In the genomic region with DNA sequence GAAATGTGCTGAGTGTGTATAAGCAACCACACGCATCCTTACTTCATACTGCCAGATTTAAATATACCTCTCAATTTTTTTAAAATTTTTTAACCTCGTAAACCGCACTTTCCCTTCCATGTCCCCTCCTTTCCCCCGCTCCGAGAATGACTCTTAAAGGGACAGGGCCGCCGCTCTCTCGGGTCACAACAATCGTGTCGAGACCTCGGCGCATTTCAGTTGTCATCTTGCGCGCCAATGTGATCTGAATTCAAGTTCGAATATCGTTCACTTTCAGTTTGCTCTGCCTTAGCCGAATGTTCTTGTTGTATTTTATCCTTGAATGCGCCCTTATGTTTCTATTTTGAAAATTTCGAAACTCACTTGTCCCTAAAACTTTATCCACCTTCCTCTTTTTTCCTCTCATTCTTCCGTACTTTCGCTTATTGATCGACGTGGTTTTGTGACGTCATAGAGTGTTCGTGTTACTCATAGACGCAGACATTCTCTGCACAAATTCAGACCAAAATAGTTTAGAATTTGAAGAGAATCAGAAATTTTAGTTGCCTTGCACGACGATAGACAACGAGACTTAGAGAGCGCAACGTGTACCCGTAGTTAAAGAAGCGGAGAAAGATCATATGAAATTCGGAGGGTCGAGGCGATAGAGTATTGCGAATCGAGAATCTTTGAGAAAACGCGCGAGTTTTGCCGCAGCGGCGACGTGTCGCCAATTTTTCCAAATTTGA, we compare ENCODE assay signal across 4 worm cellular contexts.
TF ChIP-seq lines count a peak whose summit lies in the region.

No protein-coding gene starts in this region.

TF ChIP-seq in whole organism, L2 larva, 48 proteins besides CTCF, POLR2A, EP300 and RAD21 (continues in another document):
- peak; percentile 63 for TF ChIP-seq fos-1 (tag; optimal IDR thresholded peaks at IDR 0.05; lab: Kevin White, UChicago)
- peak; percentile 81 for TF ChIP-seq blmp-1 (tag; optimal IDR thresholded peaks at IDR 0.05; lab: Kevin White, UChicago; ENCODE audit: insufficient read depth)
- TF ChIP-seq nhr-10 (tag; optimal IDR thresholded peaks at IDR 0.05; lab: Kevin White, UChicago): no peak
- no peak for TF ChIP-seq skn-1 (tag; optimal IDR thresholded peaks at IDR 0.05; lab: Kevin White, UChicago)
- TF ChIP-seq ama-1 (optimal IDR thresholded peaks at IDR 0.05; lab: Kevin White, UChicago): peak; percentile 83
- no peak for TF ChIP-seq elt-1 (tag; optimal IDR thresholded peaks at IDR 0.05; lab: Kevin White, UChicago)
- no peak for TF ChIP-seq ceh-16 (tag; optimal IDR thresholded peaks at IDR 0.05; lab: Kevin White, UChicago)
- TF ChIP-seq sem-4 (tag; optimal IDR thresholded peaks at IDR 0.05; lab: Kevin White, UChicago): peak; percentile 78
- peak; percentile 65 for TF ChIP-seq gmeb-1 (tag; optimal IDR thresholded peaks at IDR 0.05; lab: Kevin White, UChicago)
- TF ChIP-seq lsy-2 (tag; optimal IDR thresholded peaks at IDR 0.05; lab: Kevin White, UChicago): peak; percentile 47 to 84
- TF ChIP-seq C34F6.9 (tag; optimal IDR thresholded peaks at IDR 0.05; lab: Kevin White, UChicago): peak; percentile 88
- TF ChIP-seq mdl-1 (tag; optimal IDR thresholded peaks at IDR 0.05; lab: Kevin White, UChicago): peak in 1 of 2 experiments; percentile 10
- peak; percentile 21 for TF ChIP-seq zag-1 (tag; optimal IDR thresholded peaks at IDR 0.05; lab: Kevin White, UChicago)
- TF ChIP-seq sma-9 (GFP tag; optimal IDR thresholded peaks at IDR 0.05; lab: Kevin White, UChicago): peak; percentile 83
- no peak for TF ChIP-seq sma-9 (tag; optimal IDR thresholded peaks at IDR 0.05; lab: Kevin White, UChicago)
- no peak for TF ChIP-seq unc-62 (GFP tag; optimal IDR thresholded peaks at IDR 0.05; lab: Kevin White, UChicago)
- TF ChIP-seq nhr-237 (tag; optimal IDR thresholded peaks at IDR 0.05; lab: Kevin White, UChicago): no peak
- TF ChIP-seq lin-11 (tag; optimal IDR thresholded peaks at IDR 0.05; lab: Kevin White, UChicago): no peak
- no peak for TF ChIP-seq Y55F3AM.14 (GFP tag; optimal IDR thresholded peaks at IDR 0.05; lab: Kevin White, UChicago)
- TF ChIP-seq F13H6.1 (tag; optimal IDR thresholded peaks at IDR 0.05; lab: Kevin White, UChicago): peak; percentile 81
- peak; percentile 2 for TF ChIP-seq mab-5 (tag; optimal IDR thresholded peaks at IDR 0.05; lab: Kevin White, UChicago)

TF ChIP-seq in whole organism, L4 larva, 104 proteins besides CTCF, POLR2A, EP300 and RAD21 (continues in another document):
- no peak for TF ChIP-seq F10B5.3 (tag; optimal IDR thresholded peaks at IDR 0.05; lab: Kevin White, UChicago)
- peak; percentile 43 for TF ChIP-seq jun-1 (tag; optimal IDR thresholded peaks at IDR 0.05; lab: Kevin White, UChicago)
- peak; percentile 13 for TF ChIP-seq ama-1 (optimal IDR thresholded peaks at IDR 0.05; lab: Kevin White, UChicago)
- TF ChIP-seq ceh-32 (tag; optimal IDR thresholded peaks at IDR 0.05; lab: Kevin White, UChicago; ENCODE audit: poor library complexity): no peak
- TF ChIP-seq dve-1 (tag; optimal IDR thresholded peaks at IDR 0.05; lab: Kevin White, UChicago; ENCODE audit: insufficient read depth): peak; percentile 80
- peak; percentile 46; the same call in 1 of the 2 replicates for TF ChIP-seq dmd-6 (GFP tag; IDR thresholded peaks at IDR 0.05; lab: Robert Waterston, UW)
- no peak for TF ChIP-seq ces-1 (GFP tag; optimal IDR thresholded peaks at IDR 0.05; lab: Kevin White, UChicago)
- TF ChIP-seq spr-3 (GFP tag; optimal IDR thresholded peaks at IDR 0.05; lab: Kevin White, UChicago): no peak
- TF ChIP-seq dmd-8 (GFP tag; IDR thresholded peaks at IDR 0.05; lab: Robert Waterston, UW): no peak
- TF ChIP-seq gei-8 (GFP tag; optimal IDR thresholded peaks at IDR 0.05; lab: Kevin White, UChicago): no peak
- no peak for TF ChIP-seq ztf-11 (tag; optimal IDR thresholded peaks at IDR 0.05; lab: Kevin White, UChicago)
- TF ChIP-seq rbr-2 (tag; optimal IDR thresholded peaks at IDR 0.05; lab: Kevin White, UChicago): peak; percentile 62
- no peak for TF ChIP-seq zip-11 (GFP tag; IDR thresholded peaks at IDR 0.05; lab: Robert Waterston, UW)
- peak in 1 of 2 experiments; percentile 97 for TF ChIP-seq unc-62 (GFP tag; optimal IDR thresholded peaks at IDR 0.05 in 1 of 2; lab: Kevin White, UChicago)
- TF ChIP-seq unc-62 (tag; optimal IDR thresholded peaks at IDR 0.05; lab: Kevin White, UChicago): no peak
- TF ChIP-seq hlh-30 (tag; optimal IDR thresholded peaks at IDR 0.05; lab: Kevin White, UChicago; ENCODE audit: insufficient read depth): peak; percentile 78
- TF ChIP-seq Y48G9A.11 (GFP tag; IDR thresholded peaks at IDR 0.05; lab: Robert Waterston, UW): peak; percentile 77
- no peak for TF ChIP-seq madf-9 (GFP tag; conservative IDR thresholded peaks at IDR 0.05; lab: Robert Waterston, UW)
- no peak for TF ChIP-seq zfp-2 (tag; optimal IDR thresholded peaks at IDR 0.05; lab: Kevin White, UChicago)
- no peak for TF ChIP-seq nhr-25 (tag; optimal IDR thresholded peaks at IDR 0.05; lab: Kevin White, UChicago; ENCODE audit: borderline replicate concordance, insufficient read depth)
- TF ChIP-seq ztf-7 (tag; optimal IDR thresholded peaks at IDR 0.05; lab: Kevin White, UChicago): peak; percentile 18

TF ChIP-seq in whole organism, late embryonic, 69 proteins besides CTCF, POLR2A, EP300 and RAD21:
- TF ChIP-seq ceh-31 (tag; optimal IDR thresholded peaks at IDR 0.05; lab: Kevin White, UChicago): peak; percentile 22
- TF ChIP-seq ref-2 (tag; optimal IDR thresholded peaks at IDR 0.05; lab: Kevin White, UChicago): peak; percentile 6
- peak; percentile 99 for TF ChIP-seq madf-2 (tag; optimal IDR thresholded peaks at IDR 0.05; lab: Kevin White, UChicago)
- peak; percentile 49 for TF ChIP-seq nfya-1 (tag; optimal IDR thresholded peaks at IDR 0.05; lab: Kevin White, UChicago)
- TF ChIP-seq pros-1 (tag; optimal IDR thresholded peaks at IDR 0.05; lab: Kevin White, UChicago): no peak
- peak; percentile 37 for TF ChIP-seq ceh-18 (tag; optimal IDR thresholded peaks at IDR 0.05; lab: Kevin White, UChicago)
- TF ChIP-seq unc-55 (GFP tag; optimal IDR thresholded peaks at IDR 0.05; lab: Kevin White, UChicago): peak; percentile 24
- TF ChIP-seq ceh-48 (tag; optimal IDR thresholded peaks at IDR 0.05; lab: Kevin White, UChicago): peak; percentile 16
- no peak for TF ChIP-seq ceh-6 (GFP tag; optimal IDR thresholded peaks at IDR 0.05; lab: Kevin White, UChicago)
- TF ChIP-seq odd-2 (tag; optimal IDR thresholded peaks at IDR 0.05; lab: Kevin White, UChicago): no peak
- peak; percentile 21 for TF ChIP-seq dve-1 (tag; optimal IDR thresholded peaks at IDR 0.05; lab: Kevin White, UChicago)
TF ChIP-seq in whole organism, late embryonic: peak in this region for 8.

TF ChIP-seq in whole organism, mixed stage, embryonic, 35 proteins besides CTCF, POLR2A, EP300 and RAD21:
- TF ChIP-seq elt-1 (tag; optimal IDR thresholded peaks at IDR 0.05; lab: Kevin White, UChicago; ENCODE audit: borderline replicate concordance, insufficient read depth) (no peak), elt-3 (tag; optimal IDR thresholded peaks at IDR 0.05; lab: Kevin White, UChicago) (no peak), bed-3 (GFP tag; optimal IDR thresholded peaks at IDR 0.05; lab: Kevin White, UChicago) (no peak), lin-32 (GFP tag; optimal IDR thresholded peaks at IDR 0.05; lab: Kevin White, UChicago) (no peak), hlh-1 (tag; optimal IDR thresholded peaks at IDR 0.05; lab: Kevin White, UChicago) (no peak), M03D4.4 (tag; optimal IDR thresholded peaks at IDR 0.05; lab: Kevin White, UChicago) (no peak), cnd-1 (tag; optimal IDR thresholded peaks at IDR 0.05; lab: Kevin White, UChicago) (no peak), ztf-11 (tag; optimal IDR thresholded peaks at IDR 0.05; lab: Kevin White, UChicago) (no peak), ceh-83 (GFP tag; optimal IDR thresholded peaks at IDR 0.05; lab: Kevin White, UChicago) (no peak), pha-4 (tag; optimal IDR thresholded peaks at IDR 0.05; lab: Kevin White, UChicago) (peak; percentile 25), blmp-1 (tag; optimal IDR thresholded peaks at IDR 0.05; lab: Kevin White, UChicago) (peak; percentile 71), unc-62 (GFP tag; optimal IDR thresholded peaks at IDR 0.05; lab: Kevin White, UChicago) (peak; percentile 4), flh-1 (GFP tag; optimal IDR thresholded peaks at IDR 0.05; lab: Kevin White, UChicago) (no peak), sem-2 (GFP tag; optimal IDR thresholded peaks at IDR 0.05; lab: Kevin White, UChicago) (no peak), snpc-4 (tag; optimal IDR thresholded peaks at IDR 0.05; lab: Kevin White, UChicago) (no peak), ces-1 (GFP tag; optimal IDR thresholded peaks at IDR 0.05; lab: Kevin White, UChicago) (peak; percentile 72), nhr-76 (tag; optimal IDR thresholded peaks at IDR 0.05; lab: Kevin White, UChicago) (no peak), nhr-28 (tag; optimal IDR thresholded peaks at IDR 0.05; lab: Kevin White, UChicago) (no peak), mab-5 (tag; optimal IDR thresholded peaks at IDR 0.05; lab: Kevin White, UChicago) (no peak), mep-1 (tag; optimal IDR thresholded peaks at IDR 0.05; lab: Kevin White, UChicago) (no peak), ceh-43 (GFP tag; optimal IDR thresholded peaks at IDR 0.05; lab: Kevin White, UChicago) (no peak), tbx-8 (GFP tag; optimal IDR thresholded peaks at IDR 0.05; lab: Kevin White, UChicago) (no peak), drap-1 (GFP tag; optimal IDR thresholded peaks at IDR 0.05; lab: Kevin White, UChicago) (no peak), nhr-237 (tag; optimal IDR thresholded peaks at IDR 0.05; lab: Kevin White, UChicago) (peak; percentile 79), unc-120 (tag; optimal IDR thresholded peaks at IDR 0.05; lab: Kevin White, UChicago; ENCODE audit: poor library complexity, severe bottlenecking) (peak; percentile 29), nhr-2 (tag; optimal IDR thresholded peaks at IDR 0.05; lab: Kevin White, UChicago) (no peak), mls-2 (tag; optimal IDR thresholded peaks at IDR 0.05; lab: Kevin White, UChicago) (no peak), unc-39 (tag; optimal IDR thresholded peaks at IDR 0.05; lab: Kevin White, UChicago) (no peak), ceh-39 (tag; optimal IDR thresholded peaks at IDR 0.05; lab: Kevin White, UChicago) (no peak), nhr-12 (tag; optimal IDR thresholded peaks at IDR 0.05; lab: Kevin White, UChicago) (no peak), ham-2 (GFP tag; optimal IDR thresholded peaks at IDR 0.05; lab: Kevin White, UChicago) (no peak), sptf-1 (tag; optimal IDR thresholded peaks at IDR 0.05; lab: Kevin White, UChicago) (no peak), zip-8 (tag; optimal IDR thresholded peaks at IDR 0.05; lab: Kevin White, UChicago) (peak; percentile 51), lin-13 (tag; optimal IDR thresholded peaks at IDR 0.05; lab: Kevin White, UChicago) (no peak), lsy-2 (tag; optimal IDR thresholded peaks at IDR 0.05; lab: Kevin White, UChicago) (peak; percentile 16)
